Comparison of ENCODE assay signal across 4 worm cellular contexts in genomic region chrX:16813606-16814330, ce11.
A peak's percentile ranks its signal among the peaks of the same experiment; 100 is the strongest.
TF ChIP-seq lines count a peak whose summit lies in the region.

TSS of gene cas-1 (minus strand) at chrX:16813656.

TF ChIP-seq in whole organism, L2 larva, 48 proteins besides CTCF, POLR2A, EP300 and RAD21 (continues in another document):
- TF ChIP-seq lin-13 (GFP tag; optimal IDR thresholded peaks at IDR 0.05; lab: Kevin White, UChicago) (no peak), fos-1 (tag; optimal IDR thresholded peaks at IDR 0.05; lab: Kevin White, UChicago) (peak; percentile 64), nhr-6 (tag; optimal IDR thresholded peaks at IDR 0.05; lab: Kevin White, UChicago) (no peak), unc-39 (tag; optimal IDR thresholded peaks at IDR 0.05; lab: Kevin White, UChicago) (no peak), lsy-2 (tag; optimal IDR thresholded peaks at IDR 0.05; lab: Kevin White, UChicago) (peak in 1 of 2 experiments; percentile 20), Y55F3AM.14 (GFP tag; optimal IDR thresholded peaks at IDR 0.05; lab: Kevin White, UChicago) (no peak), ztf-1 (GFP tag; conservative IDR thresholded peaks at IDR 0.05; lab: Robert Waterston, UW) (no peak), ztf-4 (tag; optimal IDR thresholded peaks at IDR 0.05; lab: Kevin White, UChicago) (no peak), ceh-16 (tag; optimal IDR thresholded peaks at IDR 0.05; lab: Kevin White, UChicago) (peak; percentile 40), unc-55 (GFP tag; optimal IDR thresholded peaks at IDR 0.05; lab: Kevin White, UChicago) (peak; percentile 38), nhr-10 (tag; optimal IDR thresholded peaks at IDR 0.05; lab: Kevin White, UChicago) (no peak), C34F6.9 (tag; optimal IDR thresholded peaks at IDR 0.05; lab: Kevin White, UChicago) (peak; percentile 45), elt-1 (tag; optimal IDR thresholded peaks at IDR 0.05; lab: Kevin White, UChicago) (no peak), peb-1 (tag; optimal IDR thresholded peaks at IDR 0.05; lab: Kevin White, UChicago) (no peak), ZK546.5 (tag; optimal IDR thresholded peaks at IDR 0.05; lab: Kevin White, UChicago) (no peak), alr-1 (tag; optimal IDR thresholded peaks at IDR 0.05; lab: Kevin White, UChicago) (no peak), F13H6.1 (tag; optimal IDR thresholded peaks at IDR 0.05; lab: Kevin White, UChicago) (peak; percentile 14), nhr-237 (tag; optimal IDR thresholded peaks at IDR 0.05; lab: Kevin White, UChicago) (no peak), ztf-11 (tag; optimal IDR thresholded peaks at IDR 0.05; lab: Kevin White, UChicago) (no peak), sma-9 (GFP tag; optimal IDR thresholded peaks at IDR 0.05; lab: Kevin White, UChicago) (no peak), sma-9 (tag; optimal IDR thresholded peaks at IDR 0.05; lab: Kevin White, UChicago) (no peak), R02D3.7 (tag; optimal IDR thresholded peaks at IDR 0.05; lab: Kevin White, UChicago) (no peak), crh-2 (tag; optimal IDR thresholded peaks at IDR 0.05; lab: Kevin White, UChicago) (no peak), sma-3 (GFP tag; optimal IDR thresholded peaks at IDR 0.05; lab: Kevin White, UChicago) (peak; percentile 28)

TF ChIP-seq in whole organism, L4 larva, 104 proteins besides CTCF, POLR2A, EP300 and RAD21 (continues in another document):
- TF ChIP-seq dmd-6 (GFP tag; IDR thresholded peaks at IDR 0.05; lab: Robert Waterston, UW) (0 out of 2 replicates have a peak, but pooled peaks have one; percentile 11), nhr-10 (tag; optimal IDR thresholded peaks at IDR 0.05; lab: Kevin White, UChicago) (no peak), tag-97 (GFP tag; IDR thresholded peaks at IDR 0.05; lab: Robert Waterston, UW) (no peak), pqm-1 (tag; optimal IDR thresholded peaks at IDR 0.05; lab: Kevin White, UChicago) (no peak), daf-16 (GFP tag; optimal IDR thresholded peaks at IDR 0.05; lab: Kevin White, UChicago) (no peak), daf-16 (tag; optimal IDR thresholded peaks at IDR 0.05; lab: Kevin White, UChicago) (no peak), dpl-1 (GFP tag; optimal IDR thresholded peaks at IDR 0.05; lab: Kevin White, UChicago) (peak; percentile 45), rbr-2 (tag; optimal IDR thresholded peaks at IDR 0.05; lab: Kevin White, UChicago) (peak; percentile 44), Y105C5A.15 (GFP tag; IDR thresholded peaks at IDR 0.05; lab: Robert Waterston, UW) (no peak), mep-1 (tag; optimal IDR thresholded peaks at IDR 0.05; lab: Kevin White, UChicago) (peak; percentile 50), unc-62 (GFP tag; optimal IDR thresholded peaks at IDR 0.05 in 1 of 2; lab: Kevin White, UChicago) (no peak), unc-62 (tag; optimal IDR thresholded peaks at IDR 0.05; lab: Kevin White, UChicago) (no peak), ceh-82 (tag; optimal IDR thresholded peaks at IDR 0.05; lab: Kevin White, UChicago) (no peak), mdl-1 (tag; optimal IDR thresholded peaks at IDR 0.05; lab: Kevin White, UChicago) (peak in 1 of 2 experiments; percentile 57), pha-4 (GFP tag; IDR thresholded peaks at IDR 0.05; lab: Robert Waterston, UW) (no peak), pha-4 (tag; optimal IDR thresholded peaks at IDR 0.05; lab: Kevin White, UChicago) (peak; percentile 13), nhr-28 (tag; optimal IDR thresholded peaks at IDR 0.05; lab: Kevin White, UChicago) (no peak), mxl-2 (GFP tag; conservative IDR thresholded peaks at IDR 0.05; lab: Robert Waterston, UW) (no peak), lin-38 (GFP tag; IDR thresholded peaks at IDR 0.05; lab: Robert Waterston, UW) (peak; percentile 83), spr-1 (tag; optimal IDR thresholded peaks at IDR 0.05; lab: Kevin White, UChicago) (no peak), ctbp-1 (GFP tag; IDR thresholded peaks at IDR 0.05; lab: Robert Waterston, UW) (no peak), aha-1 (tag; lab: Kevin White, UChicago) (peak; percentile 73), R02D3.7 (tag; optimal IDR thresholded peaks at IDR 0.05; lab: Kevin White, UChicago) (no peak), D1046.2 (GFP tag; IDR thresholded peaks at IDR 0.05; lab: Robert Waterston, UW) (no peak), tra-1 (GFP tag; IDR thresholded peaks at IDR 0.05; lab: Robert Waterston, UW) (no peak)

TF ChIP-seq in whole organism, late embryonic, 69 proteins besides CTCF, POLR2A, EP300 and RAD21:
- TF ChIP-seq pha-2 (tag; optimal IDR thresholded peaks at IDR 0.05; lab: Kevin White, UChicago) (no peak), pqm-1 (tag; optimal IDR thresholded peaks at IDR 0.05; lab: Kevin White, UChicago) (no peak), ceh-48 (tag; optimal IDR thresholded peaks at IDR 0.05; lab: Kevin White, UChicago) (no peak), dve-1 (tag; optimal IDR thresholded peaks at IDR 0.05; lab: Kevin White, UChicago) (no peak), mec-3 (tag; optimal IDR thresholded peaks at IDR 0.05; lab: Kevin White, UChicago; ENCODE audit: borderline replicate concordance) (no peak), rnt-1 (tag; optimal IDR thresholded peaks at IDR 0.05; lab: Kevin White, UChicago) (peak; percentile 6), tbx-2 (tag; optimal IDR thresholded peaks at IDR 0.05; lab: Kevin White, UChicago) (peak; percentile 31), lin-11 (tag; optimal IDR thresholded peaks at IDR 0.05; lab: Kevin White, UChicago) (no peak), unc-55 (GFP tag; optimal IDR thresholded peaks at IDR 0.05; lab: Kevin White, UChicago) (peak; percentile 46), sdc-2 (tag; optimal IDR thresholded peaks at IDR 0.05; lab: Kevin White, UChicago) (peak; percentile 16)

TF ChIP-seq in whole organism, mixed stage, embryonic, 35 proteins besides CTCF, POLR2A, EP300 and RAD21:
- no peak for TF ChIP-seq nhr-28 (tag; optimal IDR thresholded peaks at IDR 0.05; lab: Kevin White, UChicago)
- TF ChIP-seq nhr-2 (tag; optimal IDR thresholded peaks at IDR 0.05; lab: Kevin White, UChicago): no peak
- TF ChIP-seq ceh-39 (tag; optimal IDR thresholded peaks at IDR 0.05; lab: Kevin White, UChicago): no peak
- TF ChIP-seq lin-13 (tag; optimal IDR thresholded peaks at IDR 0.05; lab: Kevin White, UChicago): peak; percentile 70
- TF ChIP-seq hlh-1 (tag; optimal IDR thresholded peaks at IDR 0.05; lab: Kevin White, UChicago): peak; percentile 84
- TF ChIP-seq mep-1 (tag; optimal IDR thresholded peaks at IDR 0.05; lab: Kevin White, UChicago): peak; percentile 56
- no peak for TF ChIP-seq sem-2 (GFP tag; optimal IDR thresholded peaks at IDR 0.05; lab: Kevin White, UChicago)
- no peak for TF ChIP-seq mls-2 (tag; optimal IDR thresholded peaks at IDR 0.05; lab: Kevin White, UChicago)
- no peak for TF ChIP-seq nhr-12 (tag; optimal IDR thresholded peaks at IDR 0.05; lab: Kevin White, UChicago)
- TF ChIP-seq M03D4.4 (tag; optimal IDR thresholded peaks at IDR 0.05; lab: Kevin White, UChicago): no peak
- no peak for TF ChIP-seq unc-39 (tag; optimal IDR thresholded peaks at IDR 0.05; lab: Kevin White, UChicago)
- no peak for TF ChIP-seq flh-1 (GFP tag; optimal IDR thresholded peaks at IDR 0.05; lab: Kevin White, UChicago)
- peak; percentile 81 for TF ChIP-seq pha-4 (tag; optimal IDR thresholded peaks at IDR 0.05; lab: Kevin White, UChicago)
- no peak for TF ChIP-seq drap-1 (GFP tag; optimal IDR thresholded peaks at IDR 0.05; lab: Kevin White, UChicago)
- TF ChIP-seq elt-1 (tag; optimal IDR thresholded peaks at IDR 0.05; lab: Kevin White, UChicago; ENCODE audit: borderline replicate concordance, insufficient read depth): no peak
